Worm (Caenorhabditis elegans) whole organism, midembryonic: Measurements from ENCODE around the gene Y47D3A.20.

Experiments used
- T22C8.4 ChIP-seq: fragments of 200-800 bp; sonication (Bioruptor generic); IDR thresholded peaks from 2 replicates; pipeline ENCODE4 v1.3.6; 2022; ENCODE audit warnings: missing genetic modification characterization, missing compliant biosample characterization
- cog-1 ChIP-seq: sonication (generic microtip); optimal IDR thresholded peaks from 2 replicates; lab custom pipeline; 2016; ENCODE audit warnings: missing genetic modification characterization, missing compliant biosample characterization
- ref-1 ChIP-seq: fragments of 200-800 bp; sonication (Bioruptor generic); conservative IDR thresholded peaks from 2 replicates; pipeline ENCODE4 v1.3.6; 2022; ENCODE audit warnings: missing genetic modification reagents, missing genetic modification characterization, missing compliant biosample characterization
- tab-1 ChIP-seq: fragments of 200-800 bp; sonication (Bioruptor generic); IDR thresholded peaks from 2 replicates; pipeline ENCODE4 v1.3.6; 2022; ENCODE audit warnings: missing genetic modification characterization, missing compliant biosample characterization
- ztf-23 ChIP-seq: fragments of 200-800 bp; sonication (Bioruptor generic); IDR thresholded peaks from 2 replicates; pipeline ENCODE4 v1.3.6; 2022; ENCODE audit warnings: missing genetic modification reagents, missing genetic modification characterization, missing compliant biosample characterization
- ztf-29 ChIP-seq: fragments of 200-800 bp; sonication (Bioruptor generic); IDR thresholded peaks from 2 replicates; pipeline ENCODE4 v1.3.6; 2022; ENCODE audit warnings: missing genetic modification reagents, missing genetic modification characterization, missing compliant biosample characterization

- TF ChIP-seq ref-1 (GFP tag; lab: Robert Waterston, UW) = no peak
- no peak for TF ChIP-seq ztf-23 (GFP tag; lab: Robert Waterston, UW)
- TF ChIP-seq ztf-29 (GFP tag; lab: Robert Waterston, UW) = no peak
- no peak for TF ChIP-seq tab-1 (GFP tag; lab: Robert Waterston, UW)
- TF ChIP-seq cog-1 (tag; lab: Kevin White, UChicago) = no peak
- TF ChIP-seq T22C8.4 (GFP tag; lab: Robert Waterston, UW) = no peak
These were observed 26.0 kb upstream of the Y47D3A.20 start for ce11 chrIII:11248897-11249296.
